Worm (Caenorhabditis elegans) whole organism, L3 larva: ENCODE data around the gene F58E1.13.

Source experiments
- ZK546.5 ChIP-seq: sonication (generic microtip); optimal IDR thresholded peaks from 2 replicates; lab custom pipeline; 2017; ENCODE audit warnings: missing biosample characterization, missing genetic modification characterization
- ama-1 ChIP-seq: fragments of 150-350 bp; optimal IDR thresholded peaks from 2 replicates; lab custom pipeline; 2018
- ceh-16 ChIP-seq: sonication (generic microtip); optimal IDR thresholded peaks from 2 replicates; lab custom pipeline; 2017; ENCODE audit warnings: missing biosample characterization, missing genetic modification characterization
- ceh-82 ChIP-seq: fragments of 150-350 bp; optimal IDR thresholded peaks from 2 replicates; lab custom pipeline; 2014; ENCODE audit warnings: missing biosample characterization, missing genetic modification characterization
- ceh-9 ChIP-seq: sonication (generic microtip); optimal IDR thresholded peaks from 2 replicates; lab custom pipeline; 2018; ENCODE audit warnings: missing biosample characterization, missing genetic modification characterization
- daf-12 ChIP-seq: fragments of 150-350 bp; optimal IDR thresholded peaks from 2 replicates; lab custom pipeline; 2014; ENCODE audit warnings: missing biosample characterization, missing genetic modification reagents, missing genetic modification characterization
- egl-27 ChIP-seq: sonication (generic microtip); optimal IDR thresholded peaks from 4 replicates; lab custom pipeline; 2017; ENCODE audit warnings: missing biosample characterization, missing genetic modification reagents, missing genetic modification characterization
- elt-2 ChIP-seq: sonication (generic microtip); optimal IDR thresholded peaks from 2 replicates; lab custom pipeline; 2016; ENCODE audit warnings: missing genetic modification reagents, mild to moderate bottlenecking, missing genetic modification characterization, missing compliant biosample characterization
- elt-3 ChIP-seq, 3 experiments: fragments of 150-350 bp in 1 of 3; sonication (generic microtip) in 2 of 3; optimal IDR thresholded peaks; 2 replicates in 2 of 3; 4 replicates in 1 of 3; lab custom pipeline; 2014 to 2017; ENCODE audit warnings: missing biosample characterization in 3 of 3, missing genetic modification characterization in 3 of 3
- fkh-10 ChIP-seq: sonication (generic microtip); optimal IDR thresholded peaks from 2 replicates; lab custom pipeline; 2017; ENCODE audit warnings: missing biosample characterization, missing genetic modification reagents, missing genetic modification characterization
- fkh-2 ChIP-seq: fragments of 150-350 bp; optimal IDR thresholded peaks from 2 replicates; lab custom pipeline; 2014; ENCODE audit warnings: missing biosample characterization, missing genetic modification reagents, missing genetic modification characterization
- fos-1 ChIP-seq: fragments of 150-350 bp; optimal IDR thresholded peaks from 2 replicates; lab custom pipeline; 2014; ENCODE audit warnings: missing biosample characterization, missing genetic modification characterization
- hmg-11 ChIP-seq: sonication (generic microtip); optimal IDR thresholded peaks from 2 replicates; lab custom pipeline; 2016; ENCODE audit warnings: missing genetic modification characterization, missing compliant biosample characterization
- lin-15B ChIP-seq: fragments of 150-350 bp; optimal IDR thresholded peaks from 2 replicates; lab custom pipeline; 2014; ENCODE audit warnings: missing biosample characterization, missing genetic modification characterization
- lin-39 ChIP-seq: fragments of 150-350 bp; optimal IDR thresholded peaks from 2 replicates; lab custom pipeline; 2018; ENCODE audit warnings: missing biosample characterization, missing genetic modification reagents, missing genetic modification characterization
- lsy-12 ChIP-seq: sonication (generic microtip); optimal IDR thresholded peaks from 2 replicates; lab custom pipeline; 2016; ENCODE audit warnings: mild to moderate bottlenecking, missing genetic modification characterization, missing compliant biosample characterization
- mdl-1 ChIP-seq: fragments of 150-350 bp; optimal IDR thresholded peaks from 2 replicates; lab custom pipeline; 2014; ENCODE audit warnings: missing biosample characterization, missing genetic modification characterization
- mml-1 ChIP-seq: fragments of 150-350 bp; sonication (generic microtip); optimal IDR thresholded peaks from 3 replicates; lab custom pipeline; 2014; ENCODE audit warnings: missing biosample characterization, missing genetic modification characterization
- nfya-1 ChIP-seq: sonication (generic microtip); optimal IDR thresholded peaks from 2 replicates; lab custom pipeline; 2017; ENCODE audit warnings: missing genetic modification characterization, mild to moderate bottlenecking, missing compliant biosample characterization, antibody characterized with exemption, moderate library complexity; ENCODE audit not compliant: insufficient read depth
- nhr-11 ChIP-seq: fragments of 150-350 bp; optimal IDR thresholded peaks from 2 replicates; lab custom pipeline; 2014; ENCODE audit warnings: missing biosample characterization, missing genetic modification characterization
- nhr-23 ChIP-seq: fragments of 150-350 bp; optimal IDR thresholded peaks from 2 replicates; lab custom pipeline; 2014; ENCODE audit warnings: missing biosample characterization, missing genetic modification reagents, missing genetic modification characterization
- nhr-237 ChIP-seq: fragments of 150-350 bp; optimal IDR thresholded peaks from 2 replicates; lab custom pipeline; 2014; ENCODE audit warnings: missing biosample characterization, missing genetic modification characterization
- nhr-25 ChIP-seq: sonication (generic microtip); optimal IDR thresholded peaks from 2 replicates; lab custom pipeline; 2017; ENCODE audit warnings: missing biosample characterization, missing genetic modification characterization
- nhr-28 ChIP-seq: fragments of 150-350 bp; optimal IDR thresholded peaks from 2 replicates; lab custom pipeline; 2014; ENCODE audit warnings: missing biosample characterization, missing genetic modification characterization
- nhr-43 ChIP-seq: sonication (generic microtip); optimal IDR thresholded peaks from 2 replicates; lab custom pipeline; 2016; ENCODE audit warnings: mild to moderate bottlenecking, missing genetic modification characterization, missing compliant biosample characterization; ENCODE audit not compliant: poor library complexity, severe bottlenecking
- nhr-77 ChIP-seq: fragments of 150-350 bp; optimal IDR thresholded peaks from 2 replicates; lab custom pipeline; 2014; ENCODE audit warnings: missing biosample characterization, missing genetic modification characterization
- pha-4 ChIP-seq: fragments of 150-350 bp; optimal IDR thresholded peaks from 2 replicates; lab custom pipeline; 2014; ENCODE audit warnings: missing biosample characterization, missing genetic modification reagents, missing genetic modification characterization
- pqm-1 ChIP-seq: fragments of 150-350 bp; optimal IDR thresholded peaks from 2 replicates; lab custom pipeline; 2017; ENCODE audit warnings: missing biosample characterization, missing genetic modification characterization, inconsistent platforms
- sea-2 ChIP-seq: fragments of 150-350 bp; sonication (generic microtip); optimal IDR thresholded peaks from 4 replicates; lab custom pipeline; 2014; ENCODE audit warnings: missing biosample characterization, missing genetic modification reagents, missing genetic modification characterization
- snpc-4 ChIP-seq: fragments of 150-350 bp; optimal IDR thresholded peaks from 2 replicates; lab custom pipeline; 2014; ENCODE audit warnings: missing biosample characterization, missing genetic modification characterization
- tbx-2 ChIP-seq: sonication (generic microtip); optimal IDR thresholded peaks from 2 replicates; lab custom pipeline; 2016; ENCODE audit warnings: mild to moderate bottlenecking, missing genetic modification characterization, missing compliant biosample characterization
- unc-39 ChIP-seq: sonication (generic microtip); optimal IDR thresholded peaks from 4 replicates; lab custom pipeline; 2017; ENCODE audit warnings: missing biosample characterization, missing genetic modification characterization
- unc-62 ChIP-seq: fragments of 150-350 bp; sonication (generic microtip); optimal IDR thresholded peaks from 4 replicates; lab custom pipeline; 2014; ENCODE audit warnings: missing biosample characterization, missing genetic modification reagents, missing genetic modification characterization
- ztf-11 ChIP-seq: fragments of 150-350 bp; optimal IDR thresholded peaks from 2 replicates; lab custom pipeline; 2014; ENCODE audit warnings: missing biosample characterization, missing genetic modification characterization

F58E1.13 gene

DNA sequence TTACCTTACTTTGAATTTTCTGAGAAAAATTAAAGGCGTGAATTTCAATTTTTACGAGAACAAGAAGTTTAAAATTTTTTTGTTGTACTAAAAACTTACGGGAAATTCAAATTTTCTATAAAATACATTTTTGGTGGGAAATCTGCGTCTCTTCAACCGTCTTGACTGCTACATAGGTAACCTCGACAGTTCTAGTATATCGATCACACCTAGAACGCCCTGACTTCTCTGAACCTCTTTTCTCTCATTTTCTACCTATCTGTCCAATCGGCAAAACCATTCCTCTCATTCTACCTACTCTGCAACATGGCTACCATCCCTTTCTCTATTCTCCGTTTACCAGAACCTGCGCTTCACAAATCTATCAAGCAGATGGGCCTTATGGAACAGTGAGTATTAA is 11.9 kb downstream of the F58E1.13 start, which contains the start of gene fbxb-25:
fbxb-25 (plus strand) TSS at position 301 of the 400 bp plus-strand sequence.
- TF ChIP-seq ceh-16 (tag; lab: Kevin White, UChicago): no peak

ce11 chrII:1682218-1682617 is 13.5 kb downstream of the F58E1.13 start, which contains the start of gene fbxb-26:
Gene fbxb-26 (plus strand): TSS chrII:1682518.
- TF ChIP-seq lin-39 (tag; lab: Kevin White, UChicago) (no peak), nhr-28 (tag; lab: Kevin White, UChicago) (no peak), nhr-43 (tag; lab: Kevin White, UChicago) (no peak), fos-1 (no peak), mml-1 (no peak), mdl-1 (tag; lab: Kevin White, UChicago) (no peak), nhr-237 (tag; lab: Kevin White, UChicago) (no peak), ama-1 (lab: Kevin White, UChicago) (no peak), nhr-77 (tag; lab: Kevin White, UChicago) (no peak)
- TF ChIP-seq, all 47 proteins: peak for 0

DNA sequence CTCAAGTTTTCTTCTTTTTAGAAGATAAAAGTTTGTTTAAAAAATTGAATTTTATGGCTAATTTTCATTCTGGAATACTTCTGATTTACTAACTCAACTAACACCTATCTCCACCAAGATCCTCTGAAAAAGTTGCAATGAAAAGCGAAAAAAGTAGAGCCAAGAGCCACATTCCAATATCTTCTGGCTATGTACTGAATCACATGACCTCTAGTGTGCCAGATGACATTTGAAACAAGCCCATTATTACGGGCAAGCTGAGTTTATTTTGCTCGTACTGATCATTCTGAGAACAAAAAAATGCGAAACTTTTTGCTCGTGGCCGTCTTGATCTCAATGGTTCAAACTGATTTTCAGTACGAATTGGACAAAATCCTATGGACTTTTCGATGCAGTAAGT is 16.6 kb downstream of the F58E1.13 start, which contains the start of gene irld-36:
irld-36 (plus strand) TSS at position 301 of the 400 bp plus-strand sequence.
- TF ChIP-seq ceh-82 (tag; lab: Kevin White, UChicago) (no peak), unc-62 (no peak), nhr-23 (tag; lab: Kevin White, UChicago) (no peak), nfya-1 (tag; lab: Kevin White, UChicago) (no peak), elt-2 (tag; lab: Kevin White, UChicago) (no peak), ZK546.5 (tag; lab: Kevin White, UChicago) (no peak)
- TF ChIP-seq, all 47 proteins: peak for 0

DNA sequence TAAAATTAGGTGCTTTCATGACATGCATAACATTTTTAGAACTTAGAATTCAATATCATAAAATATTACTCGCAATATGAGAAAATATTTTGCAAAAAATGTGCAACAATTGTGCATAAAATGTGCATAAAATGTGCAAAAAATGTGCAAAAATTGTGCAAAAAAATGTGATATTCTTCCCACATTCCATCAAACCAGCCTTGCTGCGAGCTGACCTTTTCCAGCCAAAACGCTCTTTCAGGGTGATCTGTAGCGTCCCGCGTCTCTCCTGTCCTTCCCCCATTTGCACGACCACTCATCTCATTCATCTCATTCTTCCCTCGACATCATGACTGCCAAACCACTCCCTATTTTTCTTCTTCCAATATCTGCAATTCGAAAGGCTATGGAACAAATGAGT is 19.6 kb downstream of the F58E1.13 start, which contains the start of gene fbxb-17:
fbxb-17 (plus strand) TSS at position 301 of the 400 bp plus-strand sequence.
- TF ChIP-seq nhr-77 (tag; lab: Kevin White, UChicago): no peak
- no peak for TF ChIP-seq fkh-2 (tag; lab: Kevin White, UChicago)
- TF ChIP-seq sea-2: no peak
- TF ChIP-seq ZK546.5 (tag; lab: Kevin White, UChicago): no peak
- no peak for TF ChIP-seq ceh-16 (tag; lab: Kevin White, UChicago)
- no peak for TF ChIP-seq nhr-23 (tag; lab: Kevin White, UChicago)
- no peak for TF ChIP-seq ztf-11 (tag; lab: Kevin White, UChicago)
- TF ChIP-seq hmg-11: no peak
- TF ChIP-seq pha-4: no peak
- no peak for TF ChIP-seq elt-3 (tag; optimal IDR thresholded peaks at IDR 0.05; lab: Kevin White, UChicago)
- TF ChIP-seq nfya-1 (tag; lab: Kevin White, UChicago): no peak
- TF ChIP-seq egl-27 (tag; lab: Kevin White, UChicago): no peak
- TF ChIP-seq snpc-4: no peak
- TF ChIP-seq fkh-10 (GFP tag; lab: Kevin White, UChicago): no peak
- no peak for TF ChIP-seq ceh-9 (tag; lab: Kevin White, UChicago)
- no peak for TF ChIP-seq unc-39 (tag; lab: Kevin White, UChicago)
- TF ChIP-seq nhr-11 (tag; lab: Kevin White, UChicago): no peak
- TF ChIP-seq mdl-1 (tag; lab: Kevin White, UChicago): no peak
- no peak for TF ChIP-seq nhr-25 (tag; lab: Kevin White, UChicago)
- no peak for TF ChIP-seq daf-12 (tag; lab: Kevin White, UChicago)

DNA sequence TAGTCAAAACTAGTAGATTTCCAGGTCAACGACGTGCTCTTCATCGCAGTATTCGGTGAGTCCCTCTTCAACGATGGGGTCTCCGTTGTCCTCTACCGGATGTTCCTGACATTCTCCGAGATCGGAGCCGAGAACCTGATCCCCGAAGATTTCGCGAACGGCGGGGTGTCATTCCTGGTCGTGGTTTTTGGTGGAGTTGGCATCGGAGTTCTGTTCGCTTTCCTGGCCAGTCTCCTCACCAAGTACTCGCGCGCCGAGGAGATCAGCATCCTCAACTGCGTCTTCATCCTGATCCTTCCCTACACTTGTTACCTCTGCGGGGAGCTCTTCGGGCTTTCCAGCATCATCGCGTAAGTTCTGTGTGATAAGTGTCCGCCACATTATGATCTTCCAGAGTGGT is 23.0 kb downstream of the F58E1.13 start:
- TF ChIP-seq lsy-12 (tag; lab: Kevin White, UChicago) (no peak), ceh-82 (tag; lab: Kevin White, UChicago) (no peak), ama-1 (lab: Kevin White, UChicago) (no peak), unc-62 (no peak), tbx-2 (no peak), pqm-1 (no peak), lin-15B (no peak), fkh-2 (tag; lab: Kevin White, UChicago) (no peak), fos-1 (no peak), nhr-28 (tag; lab: Kevin White, UChicago) (no peak), elt-2 (tag; lab: Kevin White, UChicago) (no peak)
